Worm (Caenorhabditis elegans) whole organism, L4 larva: ENCODE results near the gene bed-3.

Experiments used
- F37D6.2 ChIP-seq: sonication (generic microtip); optimal IDR thresholded peaks from 2 replicates; lab custom pipeline; 2016; ENCODE audit warnings: mild to moderate bottlenecking, missing genetic modification characterization, missing compliant biosample characterization
- F44E2.7 ChIP-seq: fragments of 200-800 bp; sonication (Bioruptor generic); IDR thresholded peaks from 2 replicates; pipeline ENCODE4 v2.1.2; 2022; ENCODE audit warnings: missing genetic modification characterization, missing compliant biosample characterization
- Y75B8A.6 ChIP-seq: fragments of 200-800 bp; sonication (Bioruptor generic); IDR thresholded peaks from 2 replicates; pipeline ENCODE4 v1.3.6; 2022; ENCODE audit warnings: missing genetic modification reagents, missing genetic modification characterization, missing compliant biosample characterization
- aha-1 ChIP-seq: fragments of 150-350 bp; peaks from one replicate; lab custom pipeline; 2014; ENCODE audit warnings: missing biosample characterization, missing genetic modification characterization
- attf-4 ChIP-seq: sonication (generic microtip); optimal IDR thresholded peaks from 3 replicates; lab custom pipeline; 2017; ENCODE audit warnings: missing biosample characterization, missing genetic modification characterization
- ces-1 ChIP-seq: fragments of 150-350 bp; sonication (generic microtip); optimal IDR thresholded peaks from 4 replicates; lab custom pipeline; 2014; ENCODE audit warnings: missing biosample characterization, missing genetic modification reagents, missing genetic modification characterization
- cey-2 ChIP-seq: sonication (generic microtip); optimal IDR thresholded peaks from 3 replicates; lab custom pipeline; 2017; ENCODE audit warnings: missing genetic modification characterization, mild to moderate bottlenecking, missing compliant biosample characterization, antibody characterized with exemption, borderline replicate concordance; ENCODE audit not compliant: insufficient read depth
- daf-16 ChIP-seq, 3 experiments: sonication (generic microtip); optimal IDR thresholded peaks; 2 replicates each; lab custom pipeline; 2016 to 2017; ENCODE audit warnings: missing genetic modification characterization in 3 of 3, missing genetic modification reagents in 3 of 3, mild to moderate bottlenecking in 2 of 3, missing compliant biosample characterization in 2 of 3, missing biosample characterization in 1 of 3, moderate library complexity in 1 of 3
- dmd-8 ChIP-seq: fragments of 200-800 bp; sonication (Bioruptor generic); IDR thresholded peaks from 2 replicates; pipeline ENCODE4 v1.3.6; 2022; ENCODE audit warnings: missing genetic modification characterization, missing compliant biosample characterization
- dve-1 ChIP-seq: sonication (generic microtip); optimal IDR thresholded peaks from 2 replicates; lab custom pipeline; 2017; ENCODE audit warnings: antibody characterized with exemption, mild to moderate bottlenecking, missing genetic modification characterization, missing compliant biosample characterization; ENCODE audit not compliant: insufficient read depth
- egl-27 ChIP-seq: sonication (generic microtip); optimal IDR thresholded peaks from 3 replicates; lab custom pipeline; 2017; ENCODE audit warnings: missing biosample characterization, missing genetic modification reagents, missing genetic modification characterization
- egl-43 ChIP-seq: fragments of 200-800 bp; sonication (Bioruptor generic); IDR thresholded peaks from 2 replicates; pipeline ENCODE4 v1.3.6; 2022; ENCODE audit warnings: missing genetic modification reagents, missing genetic modification characterization, missing compliant biosample characterization
- fos-1 ChIP-seq: fragments of 150-350 bp; optimal IDR thresholded peaks from 2 replicates; lab custom pipeline; 2014; ENCODE audit warnings: missing biosample characterization, missing genetic modification characterization
- hif-1 ChIP-seq, 2 experiments: sonication (generic microtip); optimal IDR thresholded peaks; 2 replicates each; lab custom pipeline; 2016 to 2017; ENCODE audit warnings: missing compliant biosample characterization in 2 of 2, missing genetic modification characterization in 2 of 2, missing genetic modification reagents in 2 of 2, missing genotype in 2 of 2, mild to moderate bottlenecking in 1 of 2
- hlh-11 ChIP-seq: fragments of 200-800 bp; sonication (Bioruptor generic); optimal IDR thresholded peaks from 2 replicates; lab custom pipeline; 2018; ENCODE audit warnings: mild to moderate bottlenecking, missing genetic modification characterization, missing compliant biosample characterization
- lin-13 ChIP-seq: fragments of 150-350 bp; optimal IDR thresholded peaks from 2 replicates; lab custom pipeline; 2014; ENCODE audit warnings: missing biosample characterization, missing genetic modification reagents, missing genetic modification characterization
- lin-15B ChIP-seq: fragments of 150-350 bp; sonication (generic microtip); optimal IDR thresholded peaks from 3 replicates; lab custom pipeline; 2014; ENCODE audit warnings: missing biosample characterization, missing genetic modification characterization
- lin-29 ChIP-seq: fragments of 200-800 bp; sonication (Bioruptor generic); IDR thresholded peaks from 2 replicates; pipeline ENCODE4 v1.3.6; 2022; ENCODE audit warnings: missing genetic modification reagents, missing genetic modification characterization, missing compliant biosample characterization
- lin-39 ChIP-seq: fragments of 150-350 bp; optimal IDR thresholded peaks from 2 replicates; lab custom pipeline; 2014; ENCODE audit warnings: missing biosample characterization, missing genetic modification reagents, missing genetic modification characterization
- lir-3 ChIP-seq: sonication (generic microtip); optimal IDR thresholded peaks from 2 replicates; lab custom pipeline; 2016; ENCODE audit warnings: mild to moderate bottlenecking, missing genetic modification characterization, missing compliant biosample characterization
- madf-9 ChIP-seq: fragments of 200-800 bp; sonication (Bioruptor generic); conservative IDR thresholded peaks from 2 replicates; pipeline ENCODE4 v1.3.6; 2022; ENCODE audit warnings: missing genetic modification reagents, missing genetic modification characterization, missing compliant biosample characterization
- mdl-1 ChIP-seq, 2 experiments: fragments of 150-350 bp in 1 of 2; sonication (generic microtip) in 1 of 2; optimal IDR thresholded peaks; 2 replicates each; lab custom pipeline; 2014 to 2017; ENCODE audit warnings: missing biosample characterization in 2 of 2, missing genetic modification characterization in 2 of 2
- mxl-2 ChIP-seq: fragments of 200-800 bp; sonication (Bioruptor generic); conservative IDR thresholded peaks from 2 replicates; pipeline ENCODE4 v1.3.6; 2022; ENCODE audit warnings: missing genetic modification reagents, missing genetic modification characterization, missing compliant biosample characterization
- mxl-3 ChIP-seq: fragments of 200-800 bp; sonication (Bioruptor generic); optimal IDR thresholded peaks from 2 replicates; lab custom pipeline; 2018; ENCODE audit warnings: mild to moderate bottlenecking, missing genetic modification characterization, missing compliant biosample characterization
- nhr-11 ChIP-seq: fragments of 150-350 bp; optimal IDR thresholded peaks from 2 replicates; lab custom pipeline; 2014; ENCODE audit warnings: missing biosample characterization, missing genetic modification characterization
- nhr-28 ChIP-seq: fragments of 150-350 bp; optimal IDR thresholded peaks from 2 replicates; lab custom pipeline; 2014; ENCODE audit warnings: missing biosample characterization, missing genetic modification characterization
- nhr-42 ChIP-seq: fragments of 200-800 bp; sonication (Bioruptor generic); IDR thresholded peaks from 2 replicates; pipeline ENCODE4 v1.3.6; 2022; ENCODE audit warnings: missing genetic modification characterization, missing compliant biosample characterization
- nhr-48 ChIP-seq: sonication (generic microtip); optimal IDR thresholded peaks from 2 replicates; lab custom pipeline; 2016; ENCODE audit warnings: mild to moderate bottlenecking, missing genetic modification characterization, missing compliant biosample characterization
- php-3 ChIP-seq: fragments of 200-800 bp; sonication (Bioruptor generic); IDR thresholded peaks from 2 replicates; pipeline ENCODE4 v1.3.6; 2022; ENCODE audit warnings: missing genetic modification reagents, missing genetic modification characterization, missing compliant biosample characterization
- saeg-2 ChIP-seq: fragments of 200-800 bp; sonication (Bioruptor generic); IDR thresholded peaks from 2 replicates; pipeline ENCODE4 v1.3.6; 2022; ENCODE audit warnings: missing genetic modification reagents, missing genetic modification characterization, missing compliant biosample characterization
- set-16 ChIP-seq: fragments of 200-800 bp; sonication (Bioruptor generic); IDR thresholded peaks from 2 replicates; pipeline ENCODE4 v1.3.6; 2022; ENCODE audit warnings: missing genetic modification reagents, missing genetic modification characterization, missing compliant biosample characterization
- spr-1 ChIP-seq: sonication (generic microtip); optimal IDR thresholded peaks from 2 replicates; lab custom pipeline; 2016; ENCODE audit warnings: mild to moderate bottlenecking, missing genetic modification characterization, missing compliant biosample characterization
- unc-62 ChIP-seq, 3 experiments: fragments of 150-350 bp in 1 of 3; sonication (generic microtip); optimal IDR thresholded peaks in 2 of 3; peaks in 1 of 3; 1 replicate in 1 of 3; 2 replicates in 2 of 3; lab custom pipeline; 2014 to 2017; ENCODE audit warnings: missing biosample characterization in 3 of 3, missing genetic modification characterization in 3 of 3, missing genetic modification reagents in 3 of 3, missing genotype in 1 of 3
- zip-11 ChIP-seq: fragments of 200-800 bp; sonication (Bioruptor generic); IDR thresholded peaks from 2 replicates; pipeline ENCODE4 v1.3.6; 2022; ENCODE audit warnings: missing genetic modification characterization, missing compliant biosample characterization
- ztf-11 ChIP-seq: fragments of 150-350 bp; optimal IDR thresholded peaks from 2 replicates; lab custom pipeline; 2014; ENCODE audit warnings: missing biosample characterization, missing genetic modification characterization

The bed-3 gene

DNA sequence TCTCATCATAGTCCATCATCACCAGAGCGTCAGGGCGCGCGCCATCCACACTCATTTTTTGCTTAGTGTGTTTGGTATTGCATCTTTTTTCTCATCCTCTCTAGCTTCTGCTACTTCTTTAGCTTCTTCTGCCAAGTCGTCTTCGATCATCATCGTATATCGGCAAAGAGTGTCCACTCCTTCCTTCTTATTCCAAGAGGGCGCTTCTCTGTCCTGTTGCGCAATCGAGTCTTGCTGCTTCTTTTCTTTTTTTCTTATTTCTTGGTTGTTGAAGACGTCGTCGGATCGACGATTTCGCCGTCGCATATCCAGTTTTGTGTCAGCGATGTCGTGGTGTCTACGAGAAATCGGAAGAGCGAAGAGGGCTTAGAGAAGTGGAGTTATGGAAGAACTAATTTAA is 3.3 kb upstream of the bed-3 start (continued):
- TF ChIP-seq dmd-8 (GFP tag; lab: Robert Waterston, UW), result no peak
- no peak for TF ChIP-seq ces-1 (GFP tag; lab: Kevin White, UChicago)
- TF ChIP-seq cey-2 (tag; lab: Kevin White, UChicago), result no peak
- TF ChIP-seq aha-1 (tag; lab: Kevin White, UChicago), result peak; percentile 21
- no peak for TF ChIP-seq saeg-2
- no peak for TF ChIP-seq attf-4 (tag; lab: Kevin White, UChicago)
- peak; percentile 36 for TF ChIP-seq spr-1 (tag; lab: Kevin White, UChicago)

- TF ChIP-seq egl-43 (GFP tag; lab: Robert Waterston, UW) (0 out of 2 replicates have a peak, but pooled peaks have one; percentile 10), F37D6.2 (no peak), aha-1 (tag; lab: Kevin White, UChicago) (peak; percentile 40), set-16 (GFP tag; lab: Robert Waterston, UW) (peak; percentile 66; the same call in 1 of the 2 replicates), madf-9 (GFP tag; lab: Robert Waterston, UW) (no peak), hlh-11 (peak; percentile 18), unc-62 (GFP tag; optimal IDR thresholded peaks at IDR 0.05 in 1 of 2; lab: Kevin White, UChicago) (peak in 1 of 2 experiments; percentile 46), unc-62 (tag; optimal IDR thresholded peaks at IDR 0.05; lab: Kevin White, UChicago) (no peak)
Measured at ce11 chrIV:9915128-9915527, 1.2 kb upstream of the bed-3 start.

DNA sequence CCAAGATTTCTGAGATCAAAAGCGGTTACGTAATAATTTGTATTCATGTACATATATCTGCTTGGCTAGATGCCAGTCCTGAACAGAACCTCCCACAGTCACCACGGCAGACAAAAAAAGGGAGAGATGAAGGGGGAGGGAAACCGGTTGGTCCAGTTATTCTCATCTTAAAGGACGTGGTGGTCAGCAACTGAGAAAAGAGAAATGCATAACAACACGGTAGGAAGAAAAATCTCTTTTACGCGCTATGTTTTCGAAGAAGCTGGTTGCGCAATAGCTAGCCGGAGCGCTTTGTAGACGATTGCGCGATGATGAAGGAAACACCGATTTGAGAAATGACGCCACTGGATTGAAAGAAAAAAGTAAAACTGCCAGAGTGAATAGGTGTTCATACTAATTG is 1.7 kb downstream of the bed-3 start:
- TF ChIP-seq ztf-11 (tag; lab: Kevin White, UChicago), result no peak
- no peak for TF ChIP-seq lin-15B
- TF ChIP-seq nhr-28 (tag; lab: Kevin White, UChicago), result peak; percentile 1
- TF ChIP-seq mxl-3 (GFP tag; lab: Kevin White, UChicago), result peak; percentile 46
- peak in 1 of 2 experiments; percentile 7 for TF ChIP-seq mdl-1 (tag; optimal IDR thresholded peaks at IDR 0.05; lab: Kevin White, UChicago)
- no peak for TF ChIP-seq hif-1 (tag; optimal IDR thresholded peaks at IDR 0.05; lab: Kevin White, UChicago)
- peak; percentile 37 for TF ChIP-seq hlh-11
- TF ChIP-seq lin-29, result no peak
- TF ChIP-seq lin-39 (tag; lab: Kevin White, UChicago), result no peak

DNA sequence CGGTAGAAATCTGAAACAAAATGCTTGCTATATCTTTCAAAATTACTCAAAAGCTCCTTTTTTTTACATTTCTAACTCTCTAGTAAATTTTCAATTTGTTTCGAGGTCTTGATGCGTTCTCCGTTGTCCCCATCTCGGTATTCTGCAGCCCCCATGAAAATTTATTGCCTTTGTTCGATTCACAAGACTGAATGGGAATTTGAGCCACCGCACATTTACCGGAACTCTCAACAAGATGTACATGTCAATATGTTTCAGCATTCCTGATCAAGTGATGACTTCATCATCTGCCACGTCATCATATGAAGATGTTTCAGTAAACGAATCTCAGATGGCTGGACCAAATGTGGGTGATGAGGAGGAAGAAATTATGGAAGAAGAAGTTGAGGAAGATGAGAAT is 4.1 kb downstream of the bed-3 start:
- peak in 1 of 2 experiments; percentile 82 for TF ChIP-seq unc-62 (GFP tag; optimal IDR thresholded peaks at IDR 0.05 in 1 of 2; lab: Kevin White, UChicago)
- no peak for TF ChIP-seq unc-62 (tag; optimal IDR thresholded peaks at IDR 0.05; lab: Kevin White, UChicago)
- no peak for TF ChIP-seq lin-39 (tag; lab: Kevin White, UChicago)
- peak; percentile 94 for TF ChIP-seq aha-1 (tag; lab: Kevin White, UChicago)

DNA sequence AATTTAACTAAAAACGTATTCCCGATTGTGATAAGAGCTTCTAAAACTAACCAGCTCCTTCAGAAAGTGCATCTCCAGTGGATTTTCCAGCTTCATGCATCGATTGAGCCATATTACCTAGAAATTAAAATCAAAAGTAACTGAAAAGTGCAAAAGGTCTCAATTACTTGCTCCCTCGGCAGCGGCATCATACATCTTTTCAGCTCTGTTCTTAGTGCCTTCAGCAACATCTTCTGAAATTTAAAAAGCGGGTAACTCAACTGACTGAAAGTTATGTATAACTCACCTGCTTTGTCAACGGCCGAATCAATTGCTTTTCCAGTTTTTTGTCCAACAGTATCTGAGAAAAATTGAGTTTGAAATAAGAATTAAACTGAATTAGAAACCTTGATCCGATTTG is 8.1 kb downstream of the bed-3 start:
- TF ChIP-seq zip-11 (GFP tag; lab: Robert Waterston, UW) (no peak), unc-62 (GFP tag; optimal IDR thresholded peaks at IDR 0.05 in 1 of 2; lab: Kevin White, UChicago) (peak in 1 of 2 experiments; percentile 96), unc-62 (tag; optimal IDR thresholded peaks at IDR 0.05; lab: Kevin White, UChicago) (no peak)

- TF ChIP-seq mxl-2 (GFP tag; lab: Robert Waterston, UW) (no peak), nhr-11 (peak; percentile 67), php-3 (no peak), fos-1 (no peak), lin-13 (GFP tag; lab: Kevin White, UChicago) (no peak), set-16 (GFP tag; lab: Robert Waterston, UW) (no peak), ztf-11 (tag; lab: Kevin White, UChicago) (no peak), lir-3 (tag; lab: Kevin White, UChicago) (no peak), dve-1 (tag; lab: Kevin White, UChicago) (no peak), Y75B8A.6 (no peak), nhr-42 (GFP tag; lab: Robert Waterston, UW) (no peak), zip-11 (GFP tag; lab: Robert Waterston, UW) (no peak), F44E2.7 (GFP tag; lab: Robert Waterston, UW) (no peak), daf-16 (GFP tag; optimal IDR thresholded peaks at IDR 0.05; lab: Kevin White, UChicago) (peak in 1 of 2 experiments; percentile 90), daf-16 (tag; optimal IDR thresholded peaks at IDR 0.05; lab: Kevin White, UChicago) (no peak), nhr-48 (tag; lab: Kevin White, UChicago) (no peak), egl-43 (GFP tag; lab: Robert Waterston, UW) (no peak), egl-27 (tag; lab: Kevin White, UChicago) (no peak), unc-62 (GFP tag; optimal IDR thresholded peaks at IDR 0.05 in 1 of 2; lab: Kevin White, UChicago) (peak in 1 of 2 experiments; percentile 91), unc-62 (tag; optimal IDR thresholded peaks at IDR 0.05; lab: Kevin White, UChicago) (no peak), saeg-2 (no peak), hlh-11 (peak; percentile 10)
Measured at ce11 chrIV:9928180-9928896, 12.0 kb downstream of the bed-3 start, which contains the start of gene dur-1. TSS of gene dur-1 (minus strand) at chrIV:9928230.
